Fruit fly (Drosophila melanogaster): Measurements from ENCODE around the gene lin-28.
A peak's percentile ranks its signal among the peaks of the same experiment; 100 is the strongest.

Gene lin-28

DNA sequence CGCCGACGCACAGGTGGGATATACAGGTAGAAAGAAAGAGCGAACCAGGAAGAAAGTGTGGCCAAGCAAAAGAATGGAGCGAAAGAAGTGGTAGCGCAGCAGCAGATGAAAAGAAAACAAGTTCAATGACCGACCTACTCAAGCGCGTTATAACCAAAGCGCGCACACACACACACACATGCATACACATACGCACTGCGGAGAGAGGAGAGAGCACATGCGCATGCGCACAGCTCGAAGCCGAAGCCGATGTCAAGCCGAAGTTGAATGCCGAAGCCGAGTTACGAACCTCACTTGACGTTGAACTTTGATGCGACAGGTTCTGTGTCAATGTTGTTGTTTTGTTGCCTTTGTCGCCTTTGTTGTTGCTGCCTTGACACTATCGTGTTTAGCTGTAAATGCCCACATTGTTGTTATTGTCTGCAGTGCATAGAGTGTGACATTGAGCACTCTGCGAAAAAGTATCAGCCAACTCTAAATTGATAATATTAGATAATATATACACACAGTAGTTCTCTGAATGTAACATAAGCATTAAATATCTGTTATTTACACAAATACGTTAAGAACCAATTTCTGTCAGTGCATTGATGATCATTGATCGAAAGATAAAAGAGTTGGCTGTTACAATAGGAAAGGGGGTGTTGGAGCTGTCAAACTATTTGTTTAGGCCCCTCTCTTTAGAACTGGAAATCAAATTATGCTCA lies 20.1 kb upstream of the lin-28 start (continued):
- peak; percentile 56 for TF ChIP-seq achi (GFP tag; optimal IDR thresholded peaks at IDR 0.05)
- no peak for TF ChIP-seq esn (GFP tag; optimal IDR thresholded peaks at IDR 0.05)
- TF ChIP-seq CG8632 (GFP tag; optimal IDR thresholded peaks at IDR 0.05) = no peak
- no peak for TF ChIP-seq Ets21C (GFP tag; optimal IDR thresholded peaks at IDR 0.05)
- TF ChIP-seq CG1621 (tag; optimal IDR thresholded peaks at IDR 0.05) = no peak
- no peak for TF ChIP-seq CG8319 (GFP tag; optimal IDR thresholded peaks at IDR 0.05)
- TF ChIP-seq CG6808 (GFP tag; optimal IDR thresholded peaks at IDR 0.05) = no peak
- no peak for TF ChIP-seq CG4318 (GFP tag; optimal IDR thresholded peaks at IDR 0.05)
- peak; percentile 56 for TF ChIP-seq Met (GFP tag; optimal IDR thresholded peaks at IDR 0.05)
- no peak for TF ChIP-seq CG11294 (GFP tag; IDR thresholded peaks at IDR 0.05)
- TF ChIP-seq CG6163 (GFP tag; IDR thresholded peaks at IDR 0.05) = 0 out of 3 replicates have a peak, but pooled peaks have one; percentile 7
- no peak for TF ChIP-seq Hr39 (GFP tag; optimal IDR thresholded peaks at IDR 0.05)
- TF ChIP-seq OdsH (GFP tag; optimal IDR thresholded peaks at IDR 0.05) = no peak
- peak; percentile 2 for TF ChIP-seq CG32006 (GFP tag; optimal IDR thresholded peaks at IDR 0.05)
- TF ChIP-seq CG3032 (tag; optimal IDR thresholded peaks at IDR 0.05) = no peak
- no peak for TF ChIP-seq cyc (GFP tag; optimal IDR thresholded peaks at IDR 0.05)

DNA sequence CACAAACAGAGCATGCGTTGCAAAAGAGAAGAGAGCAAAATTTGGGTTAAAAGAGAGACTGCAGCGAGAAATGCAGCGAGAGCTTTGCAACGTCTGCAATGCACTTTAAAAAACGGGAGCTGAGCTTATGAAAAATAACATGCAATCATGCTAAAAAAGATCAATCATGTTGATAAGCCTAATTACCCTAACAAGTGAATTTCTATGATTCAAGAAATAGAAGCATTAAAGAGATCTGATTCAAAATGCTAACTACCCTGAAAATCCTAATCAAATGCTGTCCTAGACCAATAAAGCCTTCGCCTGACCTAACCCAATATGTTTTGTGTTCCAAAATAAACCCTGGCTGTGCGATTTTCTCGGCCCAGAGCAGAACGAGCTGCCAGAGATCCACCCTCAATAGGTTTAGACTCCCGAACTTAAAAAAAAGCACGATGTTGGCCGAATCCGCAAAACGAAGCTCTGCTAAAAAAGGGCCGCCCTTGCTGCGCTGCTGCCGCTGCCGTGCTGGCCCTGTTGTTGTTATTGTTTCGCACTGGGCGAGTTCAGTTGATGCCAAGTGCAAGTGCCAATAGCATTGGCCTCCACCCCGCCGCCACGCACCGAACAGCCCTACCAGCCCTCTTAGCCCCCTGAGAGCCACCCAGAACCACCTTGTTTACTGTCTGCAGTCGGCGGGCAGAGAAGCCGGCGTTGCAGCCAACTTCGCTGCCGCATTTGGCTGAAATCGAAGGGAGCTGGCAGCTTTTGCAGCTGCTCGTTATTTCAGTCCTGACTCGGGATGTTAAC lies 19.1 kb upstream of the lin-28 start:
- TF ChIP-seq net (GFP tag; optimal IDR thresholded peaks at IDR 0.05) (peak; percentile 41), Sox15 (GFP tag; optimal IDR thresholded peaks at IDR 0.05) (peak; percentile 21), cyc (GFP tag; optimal IDR thresholded peaks at IDR 0.05) (no peak), CG6792 (GFP tag; optimal IDR thresholded peaks at IDR 0.05) (peak; percentile 36), fd85E (GFP tag; optimal IDR thresholded peaks at IDR 0.05) (no peak), spab (GFP tag; optimal IDR thresholded peaks at IDR 0.05) (peak; percentile 31), Eip93F (GFP tag; optimal IDR thresholded peaks at IDR 0.05) (no peak), ss (GFP tag; optimal IDR thresholded peaks at IDR 0.05) (peak in 1 of 2 experiments; percentile 41), vri (GFP tag; optimal IDR thresholded peaks at IDR 0.05) (no peak), eg (GFP tag; IDR thresholded peaks at IDR 0.05) (peak; percentile 34; the same call in 1 of the 3 replicates), Hr4 (GFP tag; optimal IDR thresholded peaks at IDR 0.05) (peak; percentile 54), OdsH (GFP tag; optimal IDR thresholded peaks at IDR 0.05) (peak; percentile 52), CG10631 (GFP tag; optimal IDR thresholded peaks at IDR 0.05) (peak; percentile 64), CG11294 (GFP tag; IDR thresholded peaks at IDR 0.05) (no peak), CG6854 (GFP tag; optimal IDR thresholded peaks at IDR 0.05) (no peak), CG6808 (GFP tag; optimal IDR thresholded peaks at IDR 0.05) (peak; percentile 33), salr (GFP tag; optimal IDR thresholded peaks at IDR 0.05) (peak in 1 of 2 experiments; percentile 13), CG7368 (GFP tag; optimal IDR thresholded peaks at IDR 0.05) (no peak), fkh (GFP tag; optimal IDR thresholded peaks at IDR 0.05) (no peak), achi (GFP tag; optimal IDR thresholded peaks at IDR 0.05) (peak; percentile 27), CG8632 (GFP tag; optimal IDR thresholded peaks at IDR 0.05) (peak; percentile 7), Smox (GFP tag; optimal IDR thresholded peaks at IDR 0.05) (peak; percentile 13), CG3919 (GFP tag; optimal IDR thresholded peaks at IDR 0.05) (peak; percentile 55), acj6 (GFP tag; optimal IDR thresholded peaks at IDR 0.05) (peak; percentile 36), CG4318 (GFP tag; optimal IDR thresholded peaks at IDR 0.05) (peak; percentile 6), dac (GFP tag; optimal IDR thresholded peaks at IDR 0.05) (peak; percentile 21), CG31627 (GFP tag; optimal IDR thresholded peaks at IDR 0.05) (peak; percentile 3), CG3032 (tag; optimal IDR thresholded peaks at IDR 0.05) (peak; percentile 39), Lpt (GFP tag; optimal IDR thresholded peaks at IDR 0.05) (no peak), fd59A (GFP tag; optimal IDR thresholded peaks at IDR 0.05) (peak; percentile 12), Sox14 (GFP tag; optimal IDR thresholded peaks at IDR 0.05) (peak; percentile 50), lz (GFP tag; optimal IDR thresholded peaks at IDR 0.05) (peak; percentile 19), esn (GFP tag; optimal IDR thresholded peaks at IDR 0.05) (peak; percentile 18), CG8119 (GFP tag; IDR thresholded peaks at IDR 0.05) (peak; percentile 52; the same call in 2 of the 3 replicates), Hr39 (GFP tag; optimal IDR thresholded peaks at IDR 0.05) (peak; percentile 18), Ets96B (tag; optimal IDR thresholded peaks at IDR 0.05) (peak; percentile 53), Eip78C (GFP tag) (peak; percentile 67), CG11762 (GFP tag; optimal IDR thresholded peaks at IDR 0.05; ENCODE audit: insufficient read depth) (peak; percentile 14), Ets21C (GFP tag; optimal IDR thresholded peaks at IDR 0.05) (no peak), pdm3 (GFP tag; optimal IDR thresholded peaks at IDR 0.05) (peak; percentile 31)
